Worm (Caenorhabditis elegans) whole organism, young adult: ENCODE data around the gene spt-4.

Source experiments
- B0336.3 ChIP-seq: fragments of 200-800 bp; sonication (Bioruptor generic); IDR thresholded peaks from 2 replicates; pipeline ENCODE4 v1.3.6; 2022; ENCODE audit warnings: missing genetic modification characterization, missing compliant biosample characterization
- C17E4.6 ChIP-seq: fragments of 200-800 bp; sonication (Bioruptor generic); IDR thresholded peaks from 2 replicates; pipeline ENCODE4 v1.3.6; 2022; ENCODE audit warnings: missing genetic modification reagents, missing genetic modification characterization, missing compliant biosample characterization
- F10E7.11 ChIP-seq: sonication (generic microtip); optimal IDR thresholded peaks from 2 replicates; lab custom pipeline; 2017; ENCODE audit warnings: mild to moderate bottlenecking, missing genetic modification characterization, moderate library complexity, missing compliant biosample characterization
- F55B11.4 ChIP-seq: sonication (generic microtip); optimal IDR thresholded peaks from 2 replicates; lab custom pipeline; 2016; ENCODE audit warnings: missing compliant biosample characterization, missing genetic modification characterization, borderline replicate concordance; ENCODE audit not compliant: insufficient read depth
- F57A8.1 ChIP-seq: fragments of 200-800 bp; sonication (Bioruptor generic); optimal IDR thresholded peaks from 2 replicates; lab custom pipeline; 2018; ENCODE audit warnings: mild to moderate bottlenecking, missing genetic modification characterization, moderate library complexity, missing compliant biosample characterization
- T07F8.4 ChIP-seq: sonication (generic microtip); optimal IDR thresholded peaks from 2 replicates; lab custom pipeline; 2016; ENCODE audit warnings: mild to moderate bottlenecking, missing genetic modification characterization, moderate library complexity, missing compliant biosample characterization
- Y53F4B.3 ChIP-seq: fragments of 200-800 bp; sonication (Bioruptor generic); IDR thresholded peaks from 2 replicates; pipeline ENCODE4 v1.3.6; 2022; ENCODE audit warnings: missing genetic modification reagents, missing genetic modification characterization, missing compliant biosample characterization
- Y56A3A.18 ChIP-seq: fragments of 200-800 bp; sonication (Bioruptor generic); IDR thresholded peaks from 2 replicates; pipeline ENCODE4 v1.3.6; 2022; ENCODE audit warnings: missing genetic modification reagents, missing genetic modification characterization, missing compliant biosample characterization
- Y79H2A.3 ChIP-seq: fragments of 200-800 bp; sonication (Bioruptor generic); conservative IDR thresholded peaks from 2 replicates; pipeline ENCODE4 v1.3.6; 2022; ENCODE audit warnings: missing genetic modification reagents, missing genetic modification characterization, missing compliant biosample characterization
- Y95B8A.8 ChIP-seq: fragments of 200-800 bp; sonication (Bioruptor generic); IDR thresholded peaks from 2 replicates; pipeline ENCODE4 v1.3.6; 2022; ENCODE audit warnings: missing genetic modification reagents, missing genetic modification characterization, missing compliant biosample characterization
- ZK185.1 ChIP-seq: sonication (generic microtip); optimal IDR thresholded peaks from 2 replicates; lab custom pipeline; 2016; ENCODE audit warnings: mild to moderate bottlenecking, missing genetic modification characterization, missing compliant biosample characterization; ENCODE audit not compliant: poor library complexity, severe bottlenecking
- akir-1 ChIP-seq: fragments of 200-800 bp; sonication (Bioruptor generic); optimal IDR thresholded peaks from 2 replicates; lab custom pipeline; 2018; ENCODE audit warnings: mild to moderate bottlenecking, missing genetic modification characterization, moderate library complexity, missing compliant biosample characterization
- aptf-2 ChIP-seq: fragments of 200-800 bp; sonication (Bioruptor generic); conservative IDR thresholded peaks from 2 replicates; pipeline ENCODE4 v1.3.6; 2022; ENCODE audit warnings: missing genetic modification reagents, missing genetic modification characterization, missing compliant biosample characterization
- atf-7 ChIP-seq: sonication (generic microtip); optimal IDR thresholded peaks from 2 replicates; lab custom pipeline; 2017; ENCODE audit warnings: mild to moderate bottlenecking, missing genetic modification characterization, missing compliant biosample characterization
- attf-5 ChIP-seq: fragments of 200-800 bp; sonication (Bioruptor generic); optimal IDR thresholded peaks from 2 replicates; lab custom pipeline; 2018; ENCODE audit warnings: mild to moderate bottlenecking, missing genetic modification characterization, missing compliant biosample characterization
- cebp-2 ChIP-seq: fragments of 200-800 bp; sonication (Bioruptor generic); IDR thresholded peaks from 2 replicates; pipeline ENCODE4 v1.3.6; 2022; ENCODE audit warnings: missing genetic modification characterization, missing compliant biosample characterization
- ceh-100 ChIP-seq: fragments of 200-800 bp; sonication (Bioruptor generic); IDR thresholded peaks from 2 replicates; pipeline ENCODE4 v1.3.6; 2022; ENCODE audit warnings: missing genetic modification reagents, missing genetic modification characterization, missing compliant biosample characterization
- ceh-27 ChIP-seq: fragments of 200-800 bp; sonication (Bioruptor generic); optimal IDR thresholded peaks from 2 replicates; lab custom pipeline; 2018; ENCODE audit warnings: mild to moderate bottlenecking, missing genetic modification characterization, moderate library complexity, missing compliant biosample characterization
- chd-7 ChIP-seq: sonication (generic microtip); optimal IDR thresholded peaks from 2 replicates; lab custom pipeline; 2016; ENCODE audit warnings: mild to moderate bottlenecking, missing genetic modification characterization, moderate library complexity, missing compliant biosample characterization
- egl-44 ChIP-seq: fragments of 200-800 bp; sonication (Bioruptor generic); IDR thresholded peaks from 2 replicates; pipeline ENCODE4 v1.3.6; 2022; ENCODE audit warnings: missing genetic modification reagents, missing genetic modification characterization, missing compliant biosample characterization
- egrh-3 ChIP-seq: fragments of 200-800 bp; sonication (Bioruptor generic); IDR thresholded peaks from 2 replicates; pipeline ENCODE4 v1.3.6; 2022; ENCODE audit warnings: missing genetic modification reagents, missing genetic modification characterization, missing compliant biosample characterization
- ekl-4 ChIP-seq: fragments of 200-800 bp; sonication (Bioruptor generic); IDR thresholded peaks from 2 replicates; pipeline ENCODE4 v1.3.6; 2022; ENCODE audit warnings: missing genetic modification reagents, missing genetic modification characterization, missing compliant biosample characterization
- ets-4 ChIP-seq: fragments of 200-800 bp; sonication (Bioruptor generic); optimal IDR thresholded peaks from 2 replicates; lab custom pipeline; 2018; ENCODE audit warnings: mild to moderate bottlenecking, missing genetic modification characterization, missing compliant biosample characterization
- let-526 ChIP-seq: fragments of 200-800 bp; sonication (Bioruptor generic); IDR thresholded peaks from 2 replicates; pipeline ENCODE4 v1.3.6; 2022; ENCODE audit warnings: missing genetic modification reagents, missing genetic modification characterization, missing compliant biosample characterization
- lin-26 ChIP-seq: fragments of 200-800 bp; sonication (Bioruptor generic); IDR thresholded peaks from 2 replicates; pipeline ENCODE4 v1.3.6; 2022; ENCODE audit warnings: missing genetic modification reagents, missing genetic modification characterization, missing compliant biosample characterization
- lin-35 ChIP-seq, 3 experiments: fragments of 150-350 bp in 2 of 3; sonication (generic microtip) in 1 of 3; optimal IDR thresholded peaks; 2 replicates each; lab custom pipeline; 2014 to 2018; ENCODE audit warnings: missing biosample characterization in 3 of 3, missing genetic modification characterization in 3 of 3, missing genetic modification reagents in 3 of 3
- lin-40 ChIP-seq: sonication (generic microtip); optimal IDR thresholded peaks from 2 replicates; lab custom pipeline; 2016; ENCODE audit warnings: missing genetic modification characterization, mild to moderate bottlenecking, missing compliant biosample characterization, missing genotype, missing genetic modification reagents
- lsy-27 ChIP-seq: sonication (generic microtip); optimal IDR thresholded peaks from 2 replicates; lab custom pipeline; 2017; ENCODE audit warnings: missing genetic modification characterization, mild to moderate bottlenecking, missing compliant biosample characterization, antibody characterized with exemption, missing genotype, borderline replicate concordance; ENCODE audit not compliant: insufficient read depth
- madf-10 ChIP-seq: sonication (generic microtip); optimal IDR thresholded peaks from 2 replicates; lab custom pipeline; 2016; ENCODE audit warnings: mild to moderate bottlenecking, missing genetic modification characterization, missing compliant biosample characterization
- madf-6 ChIP-seq: fragments of 200-800 bp; sonication (Bioruptor generic); IDR thresholded peaks from 2 replicates; pipeline ENCODE4 v1.3.6; 2022; ENCODE audit warnings: missing genetic modification reagents, missing genetic modification characterization, missing compliant biosample characterization
- mel-28 ChIP-seq: sonication (generic microtip); optimal IDR thresholded peaks from 2 replicates; lab custom pipeline; 2016; ENCODE audit warnings: borderline replicate concordance, mild to moderate bottlenecking, missing genetic modification characterization, missing compliant biosample characterization
- mxl-1 ChIP-seq: sonication (generic microtip); optimal IDR thresholded peaks from 2 replicates; lab custom pipeline; 2016; ENCODE audit warnings: missing genetic modification characterization, missing compliant biosample characterization
- nfya-2 ChIP-seq: fragments of 200-800 bp; sonication (Bioruptor generic); IDR thresholded peaks from 2 replicates; pipeline ENCODE4 v1.3.6; 2022; ENCODE audit warnings: missing genetic modification reagents, missing genetic modification characterization, missing compliant biosample characterization
- nfyb-1 ChIP-seq: fragments of 200-800 bp; sonication (Bioruptor generic); IDR thresholded peaks from 2 replicates; pipeline ENCODE4 v1.3.6; 2022; ENCODE audit warnings: missing genetic modification reagents, missing genetic modification characterization, missing compliant biosample characterization
- nhr-27 ChIP-seq: fragments of 200-800 bp; sonication (Bioruptor generic); optimal IDR thresholded peaks from 2 replicates; lab custom pipeline; 2018; ENCODE audit warnings: mild to moderate bottlenecking, missing genetic modification characterization, moderate library complexity, missing compliant biosample characterization
- pbrm-1 ChIP-seq: fragments of 200-800 bp; sonication (Bioruptor generic); IDR thresholded peaks from 2 replicates; pipeline ENCODE4 v1.3.6; 2022; ENCODE audit warnings: missing genetic modification reagents, missing genetic modification characterization, missing compliant biosample characterization
- pha-4 ChIP-seq: fragments of 150-350 bp; sonication (generic microtip); optimal IDR thresholded peaks from 2 replicates; lab custom pipeline; 2014; ENCODE audit warnings: missing biosample characterization, missing genetic modification reagents, missing genetic modification characterization
- rpc-1 ChIP-seq, 2 experiments: fragments of 150-350 bp in 1 of 2; sonication (generic microtip) in 1 of 2; optimal IDR thresholded peaks; 2 replicates each; lab custom pipeline; 2014 to 2018; ENCODE audit warnings: missing biosample characterization in 1 of 2, missing genetic modification characterization in 1 of 2, missing genetic modification reagents in 1 of 2, missing genotype in 1 of 2
- snpc-1.3 ChIP-seq: sonication (generic microtip); optimal IDR thresholded peaks from 2 replicates; lab custom pipeline; 2017; ENCODE audit warnings: missing genetic modification characterization, mild to moderate bottlenecking, missing compliant biosample characterization, antibody characterized with exemption, moderate library complexity, missing genotype, missing genetic modification reagents; ENCODE audit not compliant: insufficient read depth
- somi-1 ChIP-seq: fragments of 200-800 bp; sonication (Bioruptor generic); optimal IDR thresholded peaks from 2 replicates; lab custom pipeline; 2018; ENCODE audit warnings: mild to moderate bottlenecking, missing genetic modification characterization, missing compliant biosample characterization
- tlf-1 ChIP-seq: fragments of 200-800 bp; sonication (Bioruptor generic); optimal IDR thresholded peaks from 2 replicates; lab custom pipeline; 2018; ENCODE audit warnings: mild to moderate bottlenecking, missing genetic modification characterization, missing compliant biosample characterization
- ztf-22 ChIP-seq: fragments of 200-800 bp; sonication (Bioruptor generic); optimal IDR thresholded peaks from 2 replicates; lab custom pipeline; 2018; ENCODE audit warnings: mild to moderate bottlenecking, missing genetic modification characterization, moderate library complexity, missing compliant biosample characterization
- ztf-25 ChIP-seq: fragments of 200-800 bp; sonication (Bioruptor generic); IDR thresholded peaks from 2 replicates; pipeline ENCODE4 v1.3.6; 2022; ENCODE audit warnings: missing genetic modification reagents, missing genetic modification characterization, missing compliant biosample characterization
- ztf-3 ChIP-seq: fragments of 200-800 bp; sonication (Bioruptor generic); optimal IDR thresholded peaks from 2 replicates; lab custom pipeline; 2018; ENCODE audit warnings: mild to moderate bottlenecking, missing genetic modification characterization, missing compliant biosample characterization

Gene spt-4

DNA sequence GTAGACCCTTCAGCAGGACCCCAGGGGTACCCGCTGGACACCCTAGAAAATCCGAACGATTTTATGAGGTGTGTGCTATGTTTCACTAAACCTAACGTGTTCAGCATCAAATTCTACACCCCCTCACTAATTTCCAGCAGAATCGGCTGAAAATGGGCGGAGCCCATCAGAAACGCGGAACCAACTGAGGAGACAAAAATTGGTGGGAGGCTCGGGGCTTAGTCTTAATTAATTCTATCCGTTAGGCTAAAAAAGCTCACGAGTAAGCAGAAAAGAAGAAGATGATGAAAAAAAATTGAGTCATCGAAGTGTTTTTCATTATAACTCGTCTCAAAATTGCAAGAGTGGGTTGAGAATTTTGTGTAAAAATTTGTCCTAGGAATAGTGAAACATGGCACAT is 40.7 kb downstream of the spt-4 start:
- TF ChIP-seq madf-6 (GFP tag; lab: Robert Waterston, UW): no peak
- TF ChIP-seq cebp-2: no peak
- TF ChIP-seq pha-4 (tag; lab: Kevin White, UChicago): no peak
- no peak for TF ChIP-seq ceh-27 (GFP tag; lab: Kevin White, UChicago)
- no peak for TF ChIP-seq B0336.3 (GFP tag; lab: Robert Waterston, UW)
- TF ChIP-seq lin-40 (tag; lab: Kevin White, UChicago): no peak
- TF ChIP-seq Y56A3A.18 (GFP tag; lab: Robert Waterston, UW): no peak
- no peak for TF ChIP-seq ztf-3 (GFP tag; lab: Kevin White, UChicago)
- no peak for TF ChIP-seq T07F8.4 (tag; lab: Kevin White, UChicago)
- no peak for TF ChIP-seq ZK185.1 (tag; lab: Kevin White, UChicago)
- TF ChIP-seq aptf-2: no peak
- TF ChIP-seq nfya-2: no peak

DNA sequence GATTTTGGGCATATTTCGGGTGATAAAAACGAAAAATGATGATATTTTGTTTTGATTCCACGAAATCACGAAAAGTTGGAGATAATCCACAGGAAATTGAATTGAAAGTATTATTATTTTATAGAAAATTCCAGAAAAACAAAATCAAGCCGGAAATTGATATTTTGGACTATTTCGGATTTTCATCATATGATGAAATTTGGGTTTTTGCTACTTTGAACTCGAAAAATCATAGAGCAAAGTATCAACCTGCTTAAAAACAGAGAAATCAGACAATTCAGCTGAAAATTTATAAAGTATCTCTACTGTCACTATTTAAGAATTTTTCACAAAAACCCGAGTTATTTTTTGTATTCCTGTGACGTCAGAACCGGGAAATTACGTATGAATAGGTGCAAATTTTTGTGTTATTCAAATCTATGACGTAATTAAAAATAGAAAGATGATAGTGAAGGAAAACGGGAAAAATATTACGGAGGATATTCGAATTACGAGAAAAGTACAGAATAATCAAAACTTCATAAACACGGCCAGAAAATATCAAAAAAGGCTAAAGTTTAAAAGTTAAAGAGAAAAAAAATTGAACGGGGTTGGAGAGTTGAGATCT is 42.1 kb downstream of the spt-4 start:
- TF ChIP-seq madf-10 (tag; lab: Kevin White, UChicago) (no peak), chd-7 (tag; lab: Kevin White, UChicago) (no peak), F10E7.11 (tag; lab: Kevin White, UChicago) (no peak), somi-1 (GFP tag; lab: Kevin White, UChicago) (no peak), attf-5 (GFP tag; lab: Kevin White, UChicago) (no peak), snpc-1.3 (tag; lab: Kevin White, UChicago) (no peak), tlf-1 (GFP tag; lab: Kevin White, UChicago) (no peak), ekl-4 (no peak), nfyb-1 (no peak)

DNA sequence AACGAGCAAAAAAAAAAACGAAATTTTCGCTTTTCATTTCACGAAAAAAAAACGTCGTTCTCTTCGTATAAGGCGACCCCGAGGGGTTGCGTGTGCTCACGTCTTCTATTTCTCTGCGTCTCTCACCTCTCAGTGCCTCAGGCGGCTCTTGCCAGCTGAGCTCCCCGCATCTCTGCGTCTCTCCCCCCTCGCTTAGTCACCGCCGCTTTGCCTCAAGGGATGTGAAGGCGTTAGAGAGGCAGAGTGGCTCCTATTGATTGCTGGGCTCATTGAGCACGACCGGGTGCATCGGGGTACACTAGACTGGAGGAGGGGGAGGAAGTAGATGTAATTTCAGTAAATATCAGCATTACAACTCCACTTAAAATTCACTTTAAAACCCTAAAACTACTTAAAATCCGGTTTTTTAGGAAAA is 44.0 kb downstream of the spt-4 start:
- TF ChIP-seq F57A8.1 (GFP tag; lab: Kevin White, UChicago) (no peak), somi-1 (GFP tag; lab: Kevin White, UChicago) (no peak), ztf-25 (GFP tag; lab: Robert Waterston, UW) (no peak), rpc-1 (optimal IDR thresholded peaks at IDR 0.05; lab: Kevin White, UChicago) (no peak), rpc-1 (tag; optimal IDR thresholded peaks at IDR 0.05; lab: Kevin White, UChicago) (no peak), atf-7 (tag; lab: Kevin White, UChicago) (peak; percentile 31), C17E4.6 (GFP tag; lab: Robert Waterston, UW) (no peak), Y95B8A.8 (GFP tag; lab: Robert Waterston, UW) (no peak), ceh-100 (GFP tag; lab: Robert Waterston, UW) (no peak), pbrm-1 (GFP tag; lab: Robert Waterston, UW) (0 out of 2 replicates have a peak, but pooled peaks have one; percentile 24), nhr-27 (tag; lab: Kevin White, UChicago) (no peak), akir-1 (GFP tag; lab: Kevin White, UChicago) (no peak), egrh-3 (GFP tag; lab: Robert Waterston, UW) (peak; percentile 79), mxl-1 (no peak), ets-4 (GFP tag; lab: Kevin White, UChicago) (no peak), Y79H2A.3 (GFP tag; lab: Robert Waterston, UW) (no peak), egl-44 (no peak), ztf-3 (GFP tag; lab: Kevin White, UChicago) (no peak), Y53F4B.3 (GFP tag; lab: Robert Waterston, UW) (no peak), let-526 (GFP tag; lab: Robert Waterston, UW) (no peak), lsy-27 (tag; lab: Kevin White, UChicago) (no peak), lin-26 (GFP tag; lab: Robert Waterston, UW) (0 out of 2 replicates have a peak, but pooled peaks have one; percentile 33), mel-28 (tag; lab: Kevin White, UChicago) (no peak), ztf-22 (no peak), ZK185.1 (tag; lab: Kevin White, UChicago) (no peak), lin-35 (GFP tag; optimal IDR thresholded peaks at IDR 0.05; lab: Kevin White, UChicago) (peak in 1 of 3 experiments; percentile 42), F55B11.4 (tag; lab: Kevin White, UChicago) (no peak), nfya-2 (no peak), F10E7.11 (tag; lab: Kevin White, UChicago) (no peak)
